Fruit fly (Drosophila melanogaster): ENCODE results near the gene E5.

The E5 gene

DNA sequence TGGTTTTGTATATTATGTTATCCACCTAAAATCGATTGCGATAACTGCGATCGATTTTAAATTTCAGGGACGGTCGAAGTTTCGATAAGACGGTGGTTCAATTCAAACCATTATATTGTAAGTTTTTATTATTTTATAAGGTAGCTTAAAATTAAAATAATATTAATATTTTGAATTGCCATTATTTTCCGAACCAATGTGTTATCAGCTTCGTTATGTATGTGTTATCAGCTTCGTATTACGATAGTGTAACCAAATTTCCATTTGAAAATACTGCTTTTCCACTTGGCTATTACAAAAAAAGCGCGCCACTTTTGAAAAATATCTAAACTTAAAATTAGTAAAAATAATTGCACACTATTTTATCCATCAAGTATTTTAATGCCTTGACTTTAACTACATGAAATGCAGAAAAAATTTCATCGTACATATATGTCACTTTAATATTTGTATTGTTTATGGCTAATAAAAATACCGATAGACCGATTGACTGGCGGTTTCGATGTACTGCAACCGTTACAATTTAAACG lies 34.8 kb downstream of the E5 start, which contains the start of gene CG31495 (continued):
- no peak for TF ChIP-seq bowl (GFP tag; IDR thresholded peaks at IDR 0.05)
- no peak for TF ChIP-seq lmd (GFP tag; IDR thresholded peaks at IDR 0.05)
- no peak for TF ChIP-seq crol (GFP tag; IDR thresholded peaks at IDR 0.05)
- no peak for TF ChIP-seq Blimp-1 (GFP tag; optimal IDR thresholded peaks at IDR 0.05)
- peak; percentile 44 for TF ChIP-seq CG15514 (GFP tag; optimal IDR thresholded peaks at IDR 0.05)
- TF ChIP-seq CG18476 (GFP tag; optimal IDR thresholded peaks at IDR 0.05): no peak
- TF ChIP-seq CG18262 (tag; optimal IDR thresholded peaks at IDR 0.05): peak; percentile 24
- no peak for TF ChIP-seq CG15011 (GFP tag; optimal IDR thresholded peaks at IDR 0.05)
- no peak; the same call in 1 of the 2 replicates for TF ChIP-seq ato (GFP tag; IDR thresholded peaks at IDR 0.05; ENCODE audit: partially characterized antibody)
- no peak for TF ChIP-seq CG4730 (GFP tag; IDR thresholded peaks at IDR 0.05)
- TF ChIP-seq HLH54F (GFP tag; optimal IDR thresholded peaks at IDR 0.05): peak; percentile 11
- TF ChIP-seq CG9932 (GFP tag; IDR thresholded peaks at IDR 0.05): peak; percentile 60
- no peak for TF ChIP-seq oc (tag; optimal IDR thresholded peaks at IDR 0.05)
- no peak for TF ChIP-seq Drgx (GFP tag; IDR thresholded peaks at IDR 0.05)
- TF ChIP-seq CG7963 (GFP tag; IDR thresholded peaks at IDR 0.05; ENCODE audit: partially characterized antibody): peak; percentile 5; the same call in 1 of the 3 replicates
- no peak for TF ChIP-seq Poxn (GFP tag; IDR thresholded peaks at IDR 0.05)
- no peak for TF ChIP-seq da (GFP tag; optimal IDR thresholded peaks at IDR 0.05)
- peak; percentile 64; the same call in 2 of the 3 replicates for TF ChIP-seq CG14860 (GFP tag; IDR thresholded peaks at IDR 0.05; ENCODE audit: partially characterized antibody)
- TF ChIP-seq Jarid2 (GFP tag; optimal IDR thresholded peaks at IDR 0.05): no peak
- TF ChIP-seq CG32532 (GFP tag; IDR thresholded peaks at IDR 0.05): no peak
- no peak for TF ChIP-seq CG3281 (GFP tag; optimal IDR thresholded peaks at IDR 0.05)
- TF ChIP-seq CG14014 (GFP tag; IDR thresholded peaks at IDR 0.05): no peak
- peak; percentile 72 for TF ChIP-seq CG14710 (tag; optimal IDR thresholded peaks at IDR 0.05)
- TF ChIP-seq wek (GFP tag; optimal IDR thresholded peaks at IDR 0.05): no peak
- no peak for TF ChIP-seq Hand (GFP tag; optimal IDR thresholded peaks at IDR 0.05)
- no peak for TF ChIP-seq scrt (GFP tag; optimal IDR thresholded peaks at IDR 0.05)
- no peak for TF ChIP-seq seq (GFP tag; IDR thresholded peaks at IDR 0.05)
- peak; percentile 59 for TF ChIP-seq CG3847 (GFP tag; IDR thresholded peaks at IDR 0.05)
- TF ChIP-seq tx (GFP tag; optimal IDR thresholded peaks at IDR 0.05): no peak
- no peak for TF ChIP-seq CG9817 (tag; optimal IDR thresholded peaks at IDR 0.05)
- TF ChIP-seq btn (GFP tag; optimal IDR thresholded peaks at IDR 0.05): no peak
- TF ChIP-seq BEAF-32 (GFP tag; optimal IDR thresholded peaks at IDR 0.05): peak; percentile 60
- TF ChIP-seq CG1832 (GFP tag; optimal IDR thresholded peaks at IDR 0.05): no peak
- TF ChIP-seq CG30431 (GFP tag; optimal IDR thresholded peaks at IDR 0.05): no peak
- no peak for TF ChIP-seq CG7271 (tag; optimal IDR thresholded peaks at IDR 0.05)
- no peak for TF ChIP-seq NC2β (GFP tag; optimal IDR thresholded peaks at IDR 0.05)
- TF ChIP-seq CG6765 (GFP tag; optimal IDR thresholded peaks at IDR 0.05): no peak
- TF ChIP-seq nom (GFP tag; optimal IDR thresholded peaks at IDR 0.05): no peak
- TF ChIP-seq kni (GFP tag; optimal IDR thresholded peaks at IDR 0.05): no peak
- no peak for TF ChIP-seq CG16863 (GFP tag; optimal IDR thresholded peaks at IDR 0.05)
- peak; percentile 45 for TF ChIP-seq CG1603 (tag; optimal IDR thresholded peaks at IDR 0.05)
- TF ChIP-seq Kr (GFP tag; optimal IDR thresholded peaks at IDR 0.05): no peak
- TF ChIP-seq HmgZ (tag; optimal IDR thresholded peaks at IDR 0.05): peak; percentile 15
- TF ChIP-seq nerfin-2 (GFP tag; IDR thresholded peaks at IDR 0.05; ENCODE audit: partially characterized antibody): 0 out of 2 replicates have a peak, but pooled peaks have one; percentile 7
- TF ChIP-seq ewg (GFP tag; optimal IDR thresholded peaks at IDR 0.05): no peak
- TF ChIP-seq Sry-δ (GFP tag; optimal IDR thresholded peaks at IDR 0.05): peak; percentile 65
- TF ChIP-seq Eip74EF (GFP tag; optimal IDR thresholded peaks at IDR 0.05): peak in 1 of 2 experiments; percentile 82
- peak; percentile 7 for TF ChIP-seq Hr3 (GFP tag; optimal IDR thresholded peaks at IDR 0.05)
- TF ChIP-seq zfh1 (GFP tag; IDR thresholded peaks at IDR 0.05): no peak

Data from whole organism, embryonic.